Worm (Caenorhabditis elegans) whole organism, L1 larva: ENCODE measurements around the gene thn-5.

ENCODE experiments used
- C04F5.9 ChIP-seq: sonication (generic microtip); optimal IDR thresholded peaks from 2 replicates; lab custom pipeline; 2016; ENCODE audit warnings: missing genetic modification characterization, missing compliant biosample characterization
- C16A3.4 ChIP-seq: fragments of 150-350 bp; optimal IDR thresholded peaks from 2 replicates; lab custom pipeline; 2014; ENCODE audit warnings: missing biosample characterization, missing genetic modification characterization
- C34B4.2 ChIP-seq: sonication (generic microtip); optimal IDR thresholded peaks from 2 replicates; lab custom pipeline; 2017; ENCODE audit warnings: mild to moderate bottlenecking, missing genetic modification characterization, missing compliant biosample characterization
- F16B12.6 ChIP-seq: fragments of 150-350 bp; optimal IDR thresholded peaks from 2 replicates; lab custom pipeline; 2014; ENCODE audit warnings: missing biosample characterization, missing genetic modification characterization
- Y116A8C.19 ChIP-seq: sonication (generic microtip); optimal IDR thresholded peaks from 2 replicates; lab custom pipeline; 2016; ENCODE audit warnings: missing compliant biosample characterization, missing genetic modification characterization, borderline replicate concordance
- aha-1 ChIP-seq: fragments of 150-350 bp; optimal IDR thresholded peaks from 2 replicates; lab custom pipeline; 2014; ENCODE audit warnings: missing biosample characterization, missing genetic modification characterization
- aly-2 ChIP-seq: fragments of 150-350 bp; optimal IDR thresholded peaks from 2 replicates; lab custom pipeline; 2014; ENCODE audit warnings: missing biosample characterization, missing genetic modification characterization
- ceh-8 ChIP-seq: fragments of 200-800 bp; sonication (Bioruptor generic); optimal IDR thresholded peaks from 2 replicates; lab custom pipeline; 2018; ENCODE audit warnings: mild to moderate bottlenecking, missing genetic modification characterization, moderate library complexity, missing compliant biosample characterization
- ceh-90 ChIP-seq: sonication (generic microtip); optimal IDR thresholded peaks from 2 replicates; lab custom pipeline; 2016; ENCODE audit warnings: missing genetic modification characterization, missing compliant biosample characterization
- dsc-1 ChIP-seq: sonication (generic microtip); optimal IDR thresholded peaks from 2 replicates; lab custom pipeline; 2016; ENCODE audit warnings: mild to moderate bottlenecking, missing genetic modification characterization, missing compliant biosample characterization
- efl-1 ChIP-seq, 4 experiments: fragments of 150-350 bp; optimal IDR thresholded peaks in 3 of 4; peaks in 1 of 4; 1 replicate in 1 of 4; 2 replicates in 3 of 4; lab custom pipeline; 2014; ENCODE audit warnings: missing biosample characterization in 2 of 4, missing genetic modification characterization in 2 of 4, missing genetic modification reagents in 2 of 4
- egl-27 ChIP-seq, 2 experiments: fragments of 150-350 bp in 1 of 2; sonication (generic microtip); optimal IDR thresholded peaks; 3 replicates each; lab custom pipeline; 2017 to 2018; ENCODE audit warnings: missing biosample characterization in 2 of 2, missing genetic modification characterization in 2 of 2, missing genetic modification reagents in 2 of 2
- ets-5 ChIP-seq: fragments of 200-800 bp; sonication (Bioruptor generic); IDR thresholded peaks from 2 replicates; pipeline ENCODE4 v1.3.6; 2022; ENCODE audit warnings: missing genetic modification characterization, missing compliant biosample characterization
- fkh-10 ChIP-seq: sonication (generic microtip); optimal IDR thresholded peaks from 2 replicates; lab custom pipeline; 2017; ENCODE audit warnings: missing biosample characterization, missing genetic modification reagents, missing genetic modification characterization
- fkh-4 ChIP-seq: sonication (generic microtip); optimal IDR thresholded peaks from 2 replicates; lab custom pipeline; 2016; ENCODE audit warnings: missing compliant biosample characterization, missing genetic modification characterization, borderline replicate concordance
- hlh-4 ChIP-seq: sonication (generic microtip); optimal IDR thresholded peaks from 2 replicates; lab custom pipeline; 2016; ENCODE audit warnings: mild to moderate bottlenecking, missing genetic modification characterization, missing compliant biosample characterization
- irx-1 ChIP-seq: sonication (generic microtip); optimal IDR thresholded peaks from 2 replicates; lab custom pipeline; 2016; ENCODE audit warnings: missing genetic modification characterization, missing compliant biosample characterization
- jun-1 ChIP-seq: fragments of 150-350 bp; optimal IDR thresholded peaks from 2 replicates; lab custom pipeline; 2014; ENCODE audit warnings: missing biosample characterization, missing genetic modification reagents, missing genetic modification characterization
- lin-14 ChIP-seq: fragments of 200-800 bp; sonication (Bioruptor generic); optimal IDR thresholded peaks from 2 replicates; lab custom pipeline; 2018; ENCODE audit warnings: mild to moderate bottlenecking, missing genetic modification characterization, moderate library complexity, missing compliant biosample characterization
- lin-15B ChIP-seq: fragments of 150-350 bp; sonication (generic microtip); optimal IDR thresholded peaks from 3 replicates; lab custom pipeline; 2014; ENCODE audit warnings: missing biosample characterization, missing genetic modification characterization
- mab-9 ChIP-seq: fragments of 200-800 bp; sonication (Bioruptor generic); IDR thresholded peaks from 2 replicates; pipeline ENCODE4 v1.3.6; 2022; ENCODE audit warnings: missing genetic modification reagents, missing genetic modification characterization, missing compliant biosample characterization
- mef-2 ChIP-seq: fragments of 150-350 bp; optimal IDR thresholded peaks from 2 replicates; lab custom pipeline; 2014; ENCODE audit warnings: missing biosample characterization, missing genetic modification characterization
- mep-1 ChIP-seq: fragments of 150-350 bp; optimal IDR thresholded peaks from 2 replicates; lab custom pipeline; 2014; ENCODE audit warnings: missing biosample characterization, missing genetic modification characterization
- nhr-11 ChIP-seq: fragments of 150-350 bp; optimal IDR thresholded peaks from 2 replicates; lab custom pipeline; 2014; ENCODE audit warnings: missing biosample characterization, missing genetic modification characterization
- nhr-12 ChIP-seq: sonication (generic microtip); optimal IDR thresholded peaks from 2 replicates; lab custom pipeline; 2017; ENCODE audit warnings: missing biosample characterization, missing genetic modification characterization
- nhr-19 ChIP-seq: fragments of 200-800 bp; sonication (Bioruptor generic); conservative IDR thresholded peaks from 2 replicates; pipeline ENCODE4 v1.3.6; 2022; ENCODE audit warnings: missing genetic modification characterization, missing compliant biosample characterization
- nhr-237 ChIP-seq: fragments of 150-350 bp; optimal IDR thresholded peaks from 2 replicates; lab custom pipeline; 2014; ENCODE audit warnings: missing biosample characterization, missing genetic modification characterization
- nhr-28 ChIP-seq: fragments of 150-350 bp; optimal IDR thresholded peaks from 2 replicates; lab custom pipeline; 2014; ENCODE audit warnings: missing biosample characterization, missing genetic modification characterization
- nhr-47 ChIP-seq: sonication (generic microtip); optimal IDR thresholded peaks from 2 replicates; lab custom pipeline; 2016; ENCODE audit warnings: mild to moderate bottlenecking, missing genetic modification characterization, moderate library complexity, missing compliant biosample characterization
- nhr-77 ChIP-seq: fragments of 150-350 bp; optimal IDR thresholded peaks from 2 replicates; lab custom pipeline; 2014; ENCODE audit warnings: missing biosample characterization, missing genetic modification characterization
- nhr-84 ChIP-seq: sonication (generic microtip); optimal IDR thresholded peaks from 2 replicates; lab custom pipeline; 2017; ENCODE audit warnings: missing biosample characterization, missing genetic modification characterization
- nhr-85 ChIP-seq: sonication (generic microtip); peaks from one replicate; lab custom pipeline; 2016; ENCODE audit warnings: missing genetic modification characterization, inconsistent platforms, missing compliant biosample characterization
- nhr-90 ChIP-seq: sonication (generic microtip); optimal IDR thresholded peaks from 2 replicates; lab custom pipeline; 2016; ENCODE audit warnings: mild to moderate bottlenecking, missing genetic modification characterization, missing compliant biosample characterization; ENCODE audit not compliant: poor library complexity
- pag-3 ChIP-seq: sonication (generic microtip); optimal IDR thresholded peaks from 2 replicates; lab custom pipeline; 2017; ENCODE audit warnings: missing genetic modification characterization, mild to moderate bottlenecking, missing compliant biosample characterization, antibody characterized with exemption, borderline replicate concordance; ENCODE audit not compliant: insufficient read depth
- pqm-1 ChIP-seq: sonication (generic microtip); optimal IDR thresholded peaks from 3 replicates; lab custom pipeline; 2017; ENCODE audit warnings: missing biosample characterization, missing genetic modification characterization
- skn-1 ChIP-seq: fragments of 150-350 bp; optimal IDR thresholded peaks from 2 replicates; lab custom pipeline; 2014; ENCODE audit warnings: missing biosample characterization, missing genetic modification characterization
- snpc-4 ChIP-seq: fragments of 150-350 bp; optimal IDR thresholded peaks from 2 replicates; lab custom pipeline; 2014; ENCODE audit warnings: missing biosample characterization, missing genetic modification characterization
- snu-23 ChIP-seq: sonication (generic microtip); optimal IDR thresholded peaks from 2 replicates; lab custom pipeline; 2016; ENCODE audit warnings: missing genetic modification characterization, missing compliant biosample characterization
- sox-4 ChIP-seq: sonication (generic microtip); optimal IDR thresholded peaks from 2 replicates; lab custom pipeline; 2016; ENCODE audit warnings: missing genetic modification characterization, missing compliant biosample characterization
- sup-37 ChIP-seq: fragments of 200-800 bp; sonication (Bioruptor generic); optimal IDR thresholded peaks from 2 replicates; lab custom pipeline; 2018; ENCODE audit warnings: mild to moderate bottlenecking, missing genetic modification characterization, missing compliant biosample characterization
- tbx-2 ChIP-seq: sonication (generic microtip); optimal IDR thresholded peaks from 2 replicates; lab custom pipeline; 2016; ENCODE audit warnings: missing genetic modification characterization, missing compliant biosample characterization
- tlp-1 ChIP-seq: fragments of 150-350 bp; optimal IDR thresholded peaks from 2 replicates; lab custom pipeline; 2014; ENCODE audit warnings: missing biosample characterization, missing genetic modification characterization
- unc-130 ChIP-seq: fragments of 150-350 bp; optimal IDR thresholded peaks from 2 replicates; lab custom pipeline; 2017; ENCODE audit warnings: missing biosample characterization, missing genetic modification characterization, inconsistent platforms
- unc-30 ChIP-seq: sonication (generic microtip); optimal IDR thresholded peaks from 2 replicates; lab custom pipeline; 2017; ENCODE audit warnings: missing biosample characterization, missing genetic modification characterization
- unc-62 ChIP-seq: fragments of 150-350 bp; optimal IDR thresholded peaks from 2 replicates; lab custom pipeline; 2014; ENCODE audit warnings: missing biosample characterization, missing genetic modification reagents, missing genetic modification characterization
- unc-86 ChIP-seq: sonication (generic microtip); optimal IDR thresholded peaks from 2 replicates; lab custom pipeline; 2016; ENCODE audit warnings: missing genetic modification characterization, missing compliant biosample characterization
- unc-98 ChIP-seq: fragments of 200-800 bp; sonication (Bioruptor generic); IDR thresholded peaks from 2 replicates; pipeline ENCODE4 v1.3.6; 2022; ENCODE audit warnings: missing genetic modification characterization, missing compliant biosample characterization
- vab-15 ChIP-seq: sonication (generic microtip); optimal IDR thresholded peaks from 2 replicates; lab custom pipeline; 2017; ENCODE audit warnings: missing genotype, mild to moderate bottlenecking, missing genetic modification characterization, missing compliant biosample characterization
- zip-4 ChIP-seq: fragments of 200-800 bp; sonication (Bioruptor generic); optimal IDR thresholded peaks from 2 replicates; lab custom pipeline; 2018; ENCODE audit warnings: mild to moderate bottlenecking, missing genetic modification characterization, moderate library complexity, missing compliant biosample characterization
- ztf-11 ChIP-seq, 2 experiments: sonication (generic microtip); optimal IDR thresholded peaks; 2 replicates each; lab custom pipeline; 2016 to 2017; ENCODE audit warnings: missing genetic modification characterization in 2 of 2, missing biosample characterization in 1 of 2, missing compliant biosample characterization in 1 of 2

The thn-5 gene

ce11 chrIV:5230530-5230929 lies at the start of gene thn-5:
thn-5 (plus strand) TSS chrIV:5230830.
- TF ChIP-seq unc-30 (no peak), nhr-28 (no peak), unc-98 (GFP tag; lab: Robert Waterston, UW) (no peak), jun-1 (tag; lab: Kevin White, UChicago) (no peak), tlp-1 (no peak), mab-9 (GFP tag; lab: Robert Waterston, UW) (no peak), nhr-85 (no peak), efl-1 (optimal IDR thresholded peaks at IDR 0.05; lab: Kevin White, UChicago) (no peak), efl-1 (GFP tag; optimal IDR thresholded peaks at IDR 0.05 in 1 of 2; lab: Kevin White, UChicago) (no peak), aly-2 (tag; lab: Kevin White, UChicago) (no peak)
- TF ChIP-seq, all 84 proteins: peak for 0

DNA sequence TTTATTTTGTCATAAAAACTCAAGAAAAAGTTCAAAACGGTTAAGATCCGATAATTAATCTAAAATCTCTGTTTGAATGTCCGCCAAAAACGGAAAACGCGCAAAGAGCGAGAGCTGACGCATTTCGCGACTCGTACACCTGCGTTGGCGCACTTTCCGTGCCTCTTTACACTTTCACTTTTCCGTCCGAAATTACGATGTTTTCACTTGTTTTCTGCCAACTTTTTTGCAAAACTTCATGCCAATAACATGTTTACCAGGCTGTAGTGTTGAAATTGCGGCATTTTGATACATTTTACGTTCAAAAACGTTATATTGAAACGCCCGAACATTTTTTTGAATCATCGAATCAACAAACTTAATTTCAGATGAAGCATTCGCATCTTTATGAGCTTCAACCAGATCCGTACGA lies 46.9 kb upstream of the thn-5 start, which contains the start of gene W03F8.4:
Gene W03F8.4, plus strand, starts transcription at position 369 of the 412 bp plus-strand sequence.
- peak; percentile 92 for TF ChIP-seq jun-1 (tag; lab: Kevin White, UChicago)
- TF ChIP-seq pag-3, result peak; percentile 75
- TF ChIP-seq nhr-84, result peak; percentile 10
- peak; percentile 89 for TF ChIP-seq lin-15B (tag; lab: Kevin White, UChicago)
- TF ChIP-seq unc-130 (tag; lab: Kevin White, UChicago), result peak; percentile 96
- peak; percentile 90 for TF ChIP-seq snpc-4 (tag; lab: Kevin White, UChicago)
- peak; percentile 75 for TF ChIP-seq F16B12.6 (tag; lab: Kevin White, UChicago)
- TF ChIP-seq unc-30, result no peak
- TF ChIP-seq ceh-90 (tag; lab: Kevin White, UChicago), result peak; percentile 55
- TF ChIP-seq vab-15 (tag; lab: Kevin White, UChicago), result peak; percentile 43
- TF ChIP-seq aha-1, result peak; percentile 68
- TF ChIP-seq tbx-2, result peak; percentile 97
- TF ChIP-seq zip-4 (GFP tag; lab: Kevin White, UChicago), result peak; percentile 86
- peak; percentile 85 for TF ChIP-seq skn-1 (tag; lab: Kevin White, UChicago)
- peak; percentile 91 for TF ChIP-seq unc-86 (tag; lab: Kevin White, UChicago)
- peak; percentile 52 to 77 for TF ChIP-seq ztf-11 (tag; optimal IDR thresholded peaks at IDR 0.05; lab: Kevin White, UChicago)
- TF ChIP-seq C34B4.2 (tag; lab: Kevin White, UChicago), result peak; percentile 31
- TF ChIP-seq snu-23 (GFP tag; lab: Kevin White, UChicago), result peak; percentile 98
- TF ChIP-seq mab-9 (GFP tag; lab: Robert Waterston, UW), result peak; percentile 88
- TF ChIP-seq pqm-1 (tag; lab: Kevin White, UChicago), result no peak
- peak; percentile 92 for TF ChIP-seq sup-37
- peak in 1 of 2 experiments; percentile 43 for TF ChIP-seq egl-27 (tag; optimal IDR thresholded peaks at IDR 0.05; lab: Kevin White, UChicago)
- no peak for TF ChIP-seq hlh-4 (tag; lab: Kevin White, UChicago)
- TF ChIP-seq unc-62 (GFP tag; lab: Kevin White, UChicago), result peak; percentile 58
- TF ChIP-seq nhr-19 (GFP tag; lab: Robert Waterston, UW), result peak; percentile 96
- peak; percentile 67 for TF ChIP-seq mef-2 (tag; lab: Kevin White, UChicago)
- TF ChIP-seq nhr-77, result peak; percentile 88
- TF ChIP-seq nhr-12 (tag; lab: Kevin White, UChicago), result no peak
- peak; percentile 51 for TF ChIP-seq nhr-237 (tag; lab: Kevin White, UChicago)
- peak; percentile 80 for TF ChIP-seq fkh-4 (tag; lab: Kevin White, UChicago)
- peak; percentile 95 for TF ChIP-seq ceh-8
- TF ChIP-seq nhr-28, result no peak
- TF ChIP-seq C16A3.4, result peak; percentile 96
- peak; percentile 17; the same call in 1 of the 2 replicates for TF ChIP-seq unc-98 (GFP tag; lab: Robert Waterston, UW)
- TF ChIP-seq dsc-1 (tag; lab: Kevin White, UChicago), result peak; percentile 97
- TF ChIP-seq irx-1 (tag; lab: Kevin White, UChicago), result peak; percentile 93
- TF ChIP-seq mep-1 (tag; lab: Kevin White, UChicago), result peak; percentile 98
- TF ChIP-seq lin-14 (GFP tag; lab: Kevin White, UChicago), result peak; percentile 95
- peak; percentile 89 for TF ChIP-seq nhr-11
- peak; percentile 98 for TF ChIP-seq nhr-90 (tag; lab: Kevin White, UChicago)
- peak; percentile 37 for TF ChIP-seq Y116A8C.19 (tag; lab: Kevin White, UChicago)
- TF ChIP-seq fkh-10, result peak; percentile 67
- TF ChIP-seq C04F5.9 (tag; lab: Kevin White, UChicago), result peak; percentile 85
- peak; percentile 98 for TF ChIP-seq nhr-47 (tag; lab: Kevin White, UChicago)
- TF ChIP-seq aly-2 (tag; lab: Kevin White, UChicago), result peak; percentile 85
- no peak for TF ChIP-seq ets-5
- peak; percentile 99 for TF ChIP-seq nhr-85
- TF ChIP-seq sox-4, result peak; percentile 87
